Worm (Caenorhabditis elegans) whole organism, midembryonic: Measurements from ENCODE around the gene F26F2.3.

Experiments used
- T22C8.4 ChIP-seq: fragments of 200-800 bp; sonication (Bioruptor generic); IDR thresholded peaks from 2 replicates; pipeline ENCODE4 v1.3.6; 2022; ENCODE audit warnings: missing genetic modification characterization, missing compliant biosample characterization
- cog-1 ChIP-seq: sonication (generic microtip); optimal IDR thresholded peaks from 2 replicates; lab custom pipeline; 2016; ENCODE audit warnings: missing genetic modification characterization, missing compliant biosample characterization
- flt-1 ChIP-seq: fragments of 200-800 bp; sonication (Bioruptor generic); IDR thresholded peaks from 2 replicates; pipeline ENCODE4 v1.3.6; 2022; ENCODE audit warnings: missing genetic modification characterization, missing compliant biosample characterization
- klf-2 ChIP-seq: fragments of 200-800 bp; sonication (Bioruptor generic); conservative IDR thresholded peaks from 2 replicates; pipeline ENCODE4 v1.3.6; 2022; ENCODE audit warnings: missing genetic modification reagents, missing genetic modification characterization, missing compliant biosample characterization
- med-1 ChIP-seq: sonication (generic microtip); optimal IDR thresholded peaks from 2 replicates; lab custom pipeline; 2017; ENCODE audit warnings: missing genetic modification characterization, mild to moderate bottlenecking, missing compliant biosample characterization, antibody characterized with exemption, missing genetic modification reagents; ENCODE audit not compliant: insufficient read depth
- ref-1 ChIP-seq: fragments of 200-800 bp; sonication (Bioruptor generic); conservative IDR thresholded peaks from 2 replicates; pipeline ENCODE4 v1.3.6; 2022; ENCODE audit warnings: missing genetic modification reagents, missing genetic modification characterization, missing compliant biosample characterization
- tab-1 ChIP-seq: fragments of 200-800 bp; sonication (Bioruptor generic); IDR thresholded peaks from 2 replicates; pipeline ENCODE4 v1.3.6; 2022; ENCODE audit warnings: missing genetic modification characterization, missing compliant biosample characterization
- ztf-23 ChIP-seq: fragments of 200-800 bp; sonication (Bioruptor generic); IDR thresholded peaks from 2 replicates; pipeline ENCODE4 v1.3.6; 2022; ENCODE audit warnings: missing genetic modification reagents, missing genetic modification characterization, missing compliant biosample characterization
- ztf-29 ChIP-seq: fragments of 200-800 bp; sonication (Bioruptor generic); IDR thresholded peaks from 2 replicates; pipeline ENCODE4 v1.3.6; 2022; ENCODE audit warnings: missing genetic modification reagents, missing genetic modification characterization, missing compliant biosample characterization

The F26F2.3 gene

DNA sequence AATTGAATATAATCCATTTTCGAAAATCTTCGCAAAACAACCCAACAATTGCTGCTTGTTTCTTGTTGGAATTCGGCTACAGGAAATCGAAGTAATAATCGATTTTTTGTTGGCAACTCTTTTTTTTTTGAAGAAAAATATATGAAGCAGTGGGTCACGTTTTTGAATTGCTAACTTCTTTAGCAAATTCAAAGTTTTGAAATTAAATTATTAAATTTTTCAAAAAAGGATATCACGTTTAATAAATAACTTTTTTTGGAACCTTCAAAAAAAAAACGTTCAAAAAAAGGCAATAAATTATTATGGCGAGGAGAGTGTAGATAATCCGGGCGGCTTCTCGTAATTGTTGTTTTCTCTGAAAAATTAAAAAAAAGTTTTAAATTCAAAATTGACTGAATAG, 30.1 kb downstream of the F26F2.3 start, which contains the start of gene Y38H6C.15:
Gene Y38H6C.15 (minus strand): TSS at position 101 of the 400 bp plus-strand sequence.
- TF ChIP-seq cog-1 = no peak
- TF ChIP-seq ztf-23 (GFP tag; lab: Robert Waterston, UW) = no peak
- no peak for TF ChIP-seq ref-1 (GFP tag; lab: Robert Waterston, UW)
- no peak for TF ChIP-seq flt-1 (GFP tag; lab: Robert Waterston, UW)

DNA sequence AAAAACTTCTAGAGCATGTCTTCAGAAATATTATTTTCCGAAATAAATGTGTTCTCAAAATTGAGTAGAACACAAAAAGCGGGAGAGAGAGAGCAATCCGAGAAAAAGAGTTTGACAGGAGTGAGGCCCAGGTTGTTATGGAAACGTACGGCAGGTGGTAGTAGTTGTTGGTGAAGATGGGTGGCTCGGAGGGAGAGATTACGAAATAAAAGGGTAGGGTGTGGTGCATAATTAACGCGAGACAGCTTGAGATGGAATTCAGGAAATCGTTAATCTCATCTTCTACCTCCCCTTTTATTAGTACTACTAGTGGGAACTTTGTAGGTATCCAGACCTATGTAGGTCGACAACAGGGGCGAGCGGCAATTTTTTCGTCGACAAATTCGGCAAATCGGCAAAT, 32.3 kb downstream of the F26F2.3 start, which contains the start of gene famh-161:
Gene famh-161 (minus strand): TSS at position 101 of the 400 bp plus-strand sequence.
- TF ChIP-seq T22C8.4 (GFP tag; lab: Robert Waterston, UW) (no peak), ztf-29 (GFP tag; lab: Robert Waterston, UW) (no peak), med-1 (GFP tag; lab: Kevin White, UChicago) (no peak), tab-1 (GFP tag; lab: Robert Waterston, UW) (no peak), flt-1 (GFP tag; lab: Robert Waterston, UW) (no peak), ref-1 (GFP tag; lab: Robert Waterston, UW) (no peak), cog-1 (no peak), ztf-23 (GFP tag; lab: Robert Waterston, UW) (no peak), klf-2 (no peak)

ce11 chrV:20527493-20527892, 38.9 kb downstream of the F26F2.3 start, which contains the start of gene Y38H6C.13:
Gene Y38H6C.13 (plus strand): TSS chrV:20527793.
- no peak for TF ChIP-seq T22C8.4 (GFP tag; lab: Robert Waterston, UW)
- TF ChIP-seq med-1 (GFP tag; lab: Kevin White, UChicago) = no peak
- no peak for TF ChIP-seq ztf-29 (GFP tag; lab: Robert Waterston, UW)

DNA sequence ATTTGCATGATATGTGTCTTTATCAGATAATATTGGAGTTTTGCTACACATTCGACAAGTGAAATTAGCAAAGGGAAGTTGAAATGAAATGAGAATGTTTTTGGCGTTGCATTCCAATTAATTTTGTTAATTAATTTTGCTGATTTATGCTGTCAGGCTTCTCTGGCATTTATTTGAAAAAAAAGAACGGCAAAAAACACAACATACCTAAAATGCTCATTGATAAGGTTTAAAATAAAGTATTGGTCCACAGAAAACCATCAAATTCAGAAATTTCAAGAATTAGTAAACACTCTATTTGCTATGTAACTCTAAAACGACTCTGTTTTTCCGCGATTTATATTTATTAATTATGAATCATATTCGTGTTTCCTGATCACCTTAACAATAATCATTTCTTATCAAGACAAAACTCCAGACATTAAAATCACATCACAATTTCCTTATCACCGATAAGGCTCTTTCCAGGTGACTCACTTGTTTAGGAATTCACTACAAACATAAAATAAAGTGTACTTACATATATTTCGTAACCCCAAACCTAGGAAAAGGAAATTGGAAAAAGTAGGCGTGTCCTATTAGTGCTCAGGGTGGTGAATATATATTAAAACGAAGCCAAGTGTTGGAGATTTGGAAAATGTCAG, 40.4 kb downstream of the F26F2.3 start, which contains the start of the genes srh-166 and Y38H6C.24:
Gene srh-166 (minus strand): TSS at position 51 of the 644 bp plus-strand sequence.
Gene Y38H6C.24 (plus strand): TSS at position 620 of the 644 bp plus-strand sequence.
- no peak for TF ChIP-seq med-1 (GFP tag; lab: Kevin White, UChicago)
- no peak for TF ChIP-seq klf-2
- no peak for TF ChIP-seq flt-1 (GFP tag; lab: Robert Waterston, UW)

- no peak for TF ChIP-seq ztf-23 (GFP tag; lab: Robert Waterston, UW)
- TF ChIP-seq flt-1 (GFP tag; lab: Robert Waterston, UW) = no peak
- TF ChIP-seq cog-1 = no peak
- no peak for TF ChIP-seq tab-1 (GFP tag; lab: Robert Waterston, UW)
- no peak for TF ChIP-seq med-1 (GFP tag; lab: Kevin White, UChicago)
- no peak for TF ChIP-seq klf-2
- TF ChIP-seq T22C8.4 (GFP tag; lab: Robert Waterston, UW) = no peak
- no peak for TF ChIP-seq ref-1 (GFP tag; lab: Robert Waterston, UW)
- no peak for TF ChIP-seq ztf-29 (GFP tag; lab: Robert Waterston, UW)
These were observed 44.1 kb downstream of the F26F2.3 start, which contains the start of the genes Y38H6C.9 and fbxa-150 for ce11 chrV:20522219-20522618. Gene Y38H6C.9 (minus strand): TSS chrV:20522270. Gene fbxa-150 (plus strand): TSS chrV:20522598.

DNA sequence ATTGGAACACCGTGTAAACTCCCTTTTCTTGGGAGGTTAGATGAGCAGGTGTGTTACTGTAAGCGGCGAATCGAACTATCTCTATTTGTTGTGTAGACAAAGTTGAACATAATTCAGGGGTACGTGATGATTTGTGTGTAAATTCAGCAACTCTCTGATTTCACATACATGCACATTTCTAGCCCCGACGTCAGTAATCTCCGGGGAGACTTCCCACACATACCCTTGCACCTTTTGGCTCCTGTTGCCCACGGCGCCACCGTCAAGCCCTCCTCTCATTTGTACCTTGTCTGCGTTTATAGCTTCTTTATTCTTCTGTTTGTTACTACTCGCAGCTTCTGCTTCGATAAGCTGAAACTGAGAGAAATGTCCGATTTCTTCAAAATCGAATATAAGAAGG, 47.4 kb downstream of the F26F2.3 start, which contains the start of gene Y38H6C.25:
Gene Y38H6C.25 (plus strand): TSS at position 301 of the 400 bp plus-strand sequence.
- TF ChIP-seq ztf-29 (GFP tag; lab: Robert Waterston, UW) (no peak), med-1 (GFP tag; lab: Kevin White, UChicago) (no peak), flt-1 (GFP tag; lab: Robert Waterston, UW) (no peak), ref-1 (GFP tag; lab: Robert Waterston, UW) (no peak), tab-1 (GFP tag; lab: Robert Waterston, UW) (no peak), T22C8.4 (GFP tag; lab: Robert Waterston, UW) (no peak), ztf-23 (GFP tag; lab: Robert Waterston, UW) (no peak), klf-2 (no peak), cog-1 (no peak)

ce11 chrV:20517005-20517404, 49.3 kb downstream of the F26F2.3 start:
- no peak for TF ChIP-seq ztf-29 (GFP tag; lab: Robert Waterston, UW)
- no peak for TF ChIP-seq med-1 (GFP tag; lab: Kevin White, UChicago)
- no peak for TF ChIP-seq tab-1 (GFP tag; lab: Robert Waterston, UW)
- TF ChIP-seq ztf-23 (GFP tag; lab: Robert Waterston, UW) = no peak
- no peak for TF ChIP-seq klf-2
- no peak for TF ChIP-seq T22C8.4 (GFP tag; lab: Robert Waterston, UW)
- TF ChIP-seq flt-1 (GFP tag; lab: Robert Waterston, UW) = no peak
- no peak for TF ChIP-seq ref-1 (GFP tag; lab: Robert Waterston, UW)
- no peak for TF ChIP-seq cog-1
